Fruit fly (Drosophila melanogaster) whole organism, embryonic: ENCODE results near the gene Pop5.

ENCODE experiments used
- BEAF-32 ChIP-seq: fragments of 200-800 bp; sonication (Bioruptor generic); optimal IDR thresholded peaks from 3 replicates; lab custom pipeline; 2017; ENCODE audit warnings: missing biosample characterization, missing genetic modification characterization, mild to moderate bottlenecking, moderate library complexity, missing genetic modification reagents
- Bgb ChIP-seq: fragments of 200-800 bp; sonication (Bioruptor generic); IDR thresholded peaks from 2 replicates; pipeline ENCODE4 v1.3.6; 2022; ENCODE audit warnings: missing biosample characterization, missing genetic modification characterization; ENCODE audit not compliant: partially characterized antibody
- CG10267 ChIP-seq: fragments of 200-800 bp; sonication (Bioruptor generic); optimal IDR thresholded peaks from 2 replicates; lab custom pipeline; 2018; ENCODE audit warnings: missing biosample characterization, mild to moderate bottlenecking, missing genetic modification characterization, moderate library complexity
- CG12104 ChIP-seq: fragments of 200-800 bp; sonication (Bioruptor generic); optimal IDR thresholded peaks from 3 replicates; lab custom pipeline; 2016; ENCODE audit warnings: missing biosample characterization, missing genetic modification characterization
- CG12391 ChIP-seq: fragments of 200-800 bp; sonication (Bioruptor generic); optimal IDR thresholded peaks from 3 replicates; lab custom pipeline; 2018; ENCODE audit warnings: missing biosample characterization, mild to moderate bottlenecking, missing genetic modification characterization, moderate library complexity
- CG12659 ChIP-seq: fragments of 200-800 bp; sonication (Bioruptor generic); optimal IDR thresholded peaks from 3 replicates; lab custom pipeline; 2017; ENCODE audit warnings: mild to moderate bottlenecking, missing biosample characterization, missing genetic modification reagents, missing genetic modification characterization
- CG14710 ChIP-seq: fragments of 200-800 bp; sonication (Bioruptor generic); optimal IDR thresholded peaks from 3 replicates; lab custom pipeline; 2019; ENCODE audit warnings: missing biosample characterization, mild to moderate bottlenecking, missing genetic modification characterization, moderate library complexity
- CG15514 ChIP-seq: fragments of 200-800 bp; sonication (Bioruptor generic); optimal IDR thresholded peaks from 3 replicates; lab custom pipeline; 2017; ENCODE audit warnings: missing biosample characterization, missing genetic modification characterization, mild to moderate bottlenecking, moderate library complexity, missing genetic modification reagents
- CG1603 ChIP-seq: fragments of 200-800 bp; sonication (Bioruptor generic); optimal IDR thresholded peaks from 2 replicates; lab custom pipeline; 2019; ENCODE audit warnings: missing biosample characterization, mild to moderate bottlenecking, missing genetic modification characterization, moderate library complexity
- CG16813 ChIP-seq: fragments of 200-800 bp; sonication (Bioruptor generic); IDR thresholded peaks from 3 replicates; pipeline ENCODE4 v1.3.6; 2022; ENCODE audit warnings: missing biosample characterization, missing genetic modification characterization; ENCODE audit not compliant: partially characterized antibody
- CG32532 ChIP-seq: fragments of 200-800 bp; sonication (Bioruptor generic); IDR thresholded peaks from 2 replicates; pipeline ENCODE4 v1.3.6; 2022; ENCODE audit warnings: missing biosample characterization, missing genetic modification characterization
- CG3281 ChIP-seq: fragments of 200-800 bp; sonication (Bioruptor generic); optimal IDR thresholded peaks from 3 replicates; lab custom pipeline; 2017; ENCODE audit warnings: missing biosample characterization, mild to moderate bottlenecking, missing genetic modification characterization
- CG34422 ChIP-seq: fragments of 200-800 bp; sonication (Bioruptor generic); IDR thresholded peaks from 3 replicates; pipeline ENCODE4 v1.3.6; 2022; ENCODE audit warnings: missing biosample characterization, missing genetic modification characterization
- CG9932 ChIP-seq: fragments of 200-800 bp; sonication (Bioruptor generic); IDR thresholded peaks from 2 replicates; pipeline ENCODE4 v1.3.6; 2022; ENCODE audit warnings: missing biosample characterization, missing genetic modification characterization
- CHES-1-like ChIP-seq: fragments of 200-800 bp; sonication (Bioruptor generic); optimal IDR thresholded peaks from 2 replicates; lab custom pipeline; 2016; ENCODE audit warnings: missing biosample characterization, missing genetic modification characterization
- CTCF ChIP-seq: fragments of 200-800 bp; sonication (Bioruptor generic); optimal IDR thresholded peaks from 2 replicates; lab custom pipeline; 2017; ENCODE audit warnings: missing biosample characterization, mild to moderate bottlenecking, missing genetic modification characterization, moderate library complexity
- Dip2 ChIP-seq: fragments of 200-800 bp; sonication (Bioruptor generic); IDR thresholded peaks from 2 replicates; pipeline ENCODE4 v1.3.6; 2022; ENCODE audit warnings: missing biosample characterization, missing genetic modification characterization
- HLH54F ChIP-seq: fragments of 200-800 bp; sonication (Bioruptor generic); optimal IDR thresholded peaks from 3 replicates; lab custom pipeline; 2016; ENCODE audit warnings: missing biosample characterization, missing genetic modification characterization
- Lhr ChIP-seq: fragments of 200-800 bp; sonication (Bioruptor generic); optimal IDR thresholded peaks from 3 replicates; lab custom pipeline; 2017; ENCODE audit warnings: mild to moderate bottlenecking, missing biosample characterization, missing genetic modification reagents, missing genetic modification characterization
- MESR4 ChIP-seq: fragments of 200-800 bp; sonication (Bioruptor generic); optimal IDR thresholded peaks from 2 replicates; lab custom pipeline; 2018; ENCODE audit warnings: missing biosample characterization, mild to moderate bottlenecking, missing genetic modification characterization, moderate library complexity
- MTF-1 ChIP-seq: fragments of 200-800 bp; sonication (Bioruptor generic); optimal IDR thresholded peaks from 2 replicates; lab custom pipeline; 2018; ENCODE audit warnings: missing biosample characterization, mild to moderate bottlenecking, missing genetic modification characterization, borderline replicate concordance
- Mrtf ChIP-seq: fragments of 200-800 bp; sonication (Bioruptor generic); IDR thresholded peaks from 3 replicates; pipeline ENCODE4 v1.3.6; 2022; ENCODE audit warnings: missing biosample characterization, missing genetic modification characterization
- Myb ChIP-seq: fragments of 200-800 bp; sonication (Bioruptor generic); optimal IDR thresholded peaks from 2 replicates; lab custom pipeline; 2016; ENCODE audit warnings: missing biosample characterization, missing genetic modification characterization
- NC2β ChIP-seq: fragments of 200-800 bp; sonication (Bioruptor generic); optimal IDR thresholded peaks from 2 replicates; lab custom pipeline; 2016; ENCODE audit warnings: missing biosample characterization, missing genetic modification characterization
- Opbp ChIP-seq: fragments of 200-800 bp; sonication (Bioruptor generic); IDR thresholded peaks from 3 replicates; pipeline ENCODE4 v1.3.6; 2022; ENCODE audit warnings: missing biosample characterization, missing genetic modification characterization; ENCODE audit not compliant: partially characterized antibody
- YL-1 ChIP-seq: fragments of 200-800 bp; sonication (Bioruptor generic); optimal IDR thresholded peaks from 3 replicates; lab custom pipeline; 2017; ENCODE audit warnings: missing biosample characterization, mild to moderate bottlenecking, missing genetic modification characterization
- ash1 ChIP-seq: fragments of 200-800 bp; sonication (Bioruptor generic); optimal IDR thresholded peaks from 2 replicates; lab custom pipeline; 2018; ENCODE audit warnings: missing biosample characterization, mild to moderate bottlenecking, missing genetic modification characterization
- chif ChIP-seq, 2 experiments: fragments of 200-800 bp; sonication (Bioruptor generic); optimal IDR thresholded peaks; 3 replicates each; lab custom pipeline; 2016; ENCODE audit warnings: missing biosample characterization in 2 of 2, missing genetic modification characterization in 2 of 2
- en ChIP-seq: fragments of 200-800 bp; sonication (Bioruptor generic); optimal IDR thresholded peaks from 2 replicates; lab custom pipeline; 2016; ENCODE audit warnings: missing biosample characterization, missing genetic modification characterization
- fu2 ChIP-seq: fragments of 200-800 bp; sonication (Bioruptor generic); optimal IDR thresholded peaks from 2 replicates; lab custom pipeline; 2016; ENCODE audit warnings: missing biosample characterization, missing genetic modification characterization
- gcm ChIP-seq: fragments of 200-800 bp; sonication (Bioruptor generic); optimal IDR thresholded peaks from 2 replicates; lab custom pipeline; 2019; ENCODE audit warnings: missing biosample characterization, mild to moderate bottlenecking, missing genetic modification characterization, moderate library complexity
- gfzf ChIP-seq: fragments of 200-800 bp; sonication (Bioruptor generic); optimal IDR thresholded peaks from 2 replicates; lab custom pipeline; 2016; ENCODE audit warnings: missing biosample characterization, mild to moderate bottlenecking, missing genetic modification characterization, moderate library complexity
- her ChIP-seq: fragments of 200-800 bp; sonication (Bioruptor generic); optimal IDR thresholded peaks from 2 replicates; lab custom pipeline; 2016; ENCODE audit warnings: missing biosample characterization, missing genetic modification characterization
- kah ChIP-seq: fragments of 200-800 bp; sonication (Bioruptor generic); optimal IDR thresholded peaks from 2 replicates; lab custom pipeline; 2018; ENCODE audit warnings: missing biosample characterization, mild to moderate bottlenecking, missing genetic modification characterization
- lola ChIP-seq, 3 experiments: fragments of >200 bp in 2 of 3; fragments of 200-800 bp in 1 of 3; sonication (Bioruptor generic) in 1 of 3; optimal IDR thresholded peaks; 2 replicates each; lab custom pipeline; 2017 to 2019; ENCODE audit warnings: missing biosample characterization in 3 of 3, missing genetic modification characterization in 3 of 3, mild to moderate bottlenecking in 1 of 3, moderate library complexity in 1 of 3
- pho ChIP-seq: fragments of 200-800 bp; sonication (Bioruptor generic); optimal IDR thresholded peaks from 2 replicates; lab custom pipeline; 2016; ENCODE audit warnings: missing biosample characterization, missing genetic modification characterization
- phol ChIP-seq: fragments of 200-800 bp; sonication (Bioruptor generic); optimal IDR thresholded peaks from 3 replicates; lab custom pipeline; 2018; ENCODE audit warnings: missing biosample characterization, mild to moderate bottlenecking, missing genetic modification characterization, moderate library complexity
- row ChIP-seq: fragments of 200-800 bp; sonication (Bioruptor generic); IDR thresholded peaks from 3 replicates; pipeline ENCODE4 v1.3.6; 2022; ENCODE audit warnings: missing biosample characterization, missing genetic modification characterization
- sd ChIP-seq: fragments of 200-800 bp; sonication (Bioruptor generic); optimal IDR thresholded peaks from 3 replicates; lab custom pipeline; 2018; ENCODE audit warnings: missing biosample characterization, mild to moderate bottlenecking, missing genetic modification characterization, moderate library complexity
- sens ChIP-seq: fragments of 200-800 bp; sonication (Bioruptor generic); peaks from one replicate; lab custom pipeline; 2016; ENCODE audit warnings: missing biosample characterization, missing genetic modification characterization
- so ChIP-seq: fragments of 200-800 bp; sonication (Bioruptor generic); IDR thresholded peaks from 3 replicates; pipeline ENCODE4 v1.3.6; 2022; ENCODE audit warnings: missing biosample characterization, missing genetic modification characterization
- sug ChIP-seq: fragments of 200-800 bp; optimal IDR thresholded peaks from 2 replicates; lab custom pipeline; 2019; ENCODE audit warnings: missing biosample characterization, mild to moderate bottlenecking, missing genetic modification characterization, moderate library complexity
- tna ChIP-seq: fragments of 200-800 bp; sonication (Bioruptor generic); IDR thresholded peaks from 2 replicates; pipeline ENCODE4 v1.3.6; 2022; ENCODE audit warnings: missing biosample characterization, missing genetic modification characterization; ENCODE audit not compliant: partially characterized antibody
- vnd ChIP-seq: fragments of 200-800 bp; sonication (Bioruptor generic); IDR thresholded peaks from 3 replicates; pipeline ENCODE4 v1.3.6; 2022; ENCODE audit warnings: missing biosample characterization, missing genetic modification characterization; ENCODE audit not compliant: partially characterized antibody
- zf30C ChIP-seq: fragments of 200-800 bp; sonication (Bioruptor generic); optimal IDR thresholded peaks from 3 replicates; lab custom pipeline; 2018; ENCODE audit warnings: missing biosample characterization, mild to moderate bottlenecking, missing genetic modification characterization

Pop5 gene

DNA sequence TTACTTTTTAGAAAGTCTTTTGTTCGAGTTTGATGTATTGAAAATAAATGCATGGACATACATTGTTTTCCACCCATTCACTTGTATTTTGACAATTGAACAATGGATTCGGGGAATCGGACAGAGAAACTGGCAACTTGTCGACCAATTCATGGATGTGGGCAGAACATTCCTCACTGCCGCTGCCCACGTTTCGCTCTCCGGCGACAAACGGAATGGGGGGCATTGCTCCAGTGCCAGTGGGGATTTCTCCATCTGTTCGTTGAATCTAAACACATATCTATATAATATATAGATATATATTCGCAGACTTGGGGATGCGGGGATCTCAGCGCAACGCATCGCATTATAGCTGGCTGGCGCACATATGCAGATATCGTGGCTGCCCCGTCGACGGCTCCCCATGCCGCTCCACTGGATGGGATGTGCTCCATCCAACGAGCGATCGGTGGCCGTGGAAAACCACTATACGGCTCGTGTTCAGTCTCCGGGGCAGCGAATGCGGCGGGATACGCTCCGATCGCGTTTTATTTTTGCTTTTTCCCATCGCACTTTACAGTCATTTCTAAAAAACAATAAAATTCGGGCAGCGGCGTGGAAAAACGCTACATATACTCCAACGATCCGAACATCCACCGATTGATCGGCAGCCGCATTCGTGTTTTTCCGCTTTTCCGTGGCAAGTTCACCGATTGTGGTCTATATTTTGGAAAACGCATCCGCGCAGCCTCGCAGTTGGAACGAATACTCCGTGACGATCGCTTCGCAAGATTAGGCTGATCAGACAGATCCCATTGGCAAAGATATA lies 797 bp upstream of the Pop5 start, which contains the start of gene TpnC73F (continued):
- TF ChIP-seq so (GFP tag; lab: Robert Waterston, UW) (peak; percentile 67; the same call in 1 of the 3 replicates), kah (peak; percentile 51), en (GFP tag; lab: Kevin White, UChicago) (no peak), lola (GFP tag; optimal IDR thresholded peaks at IDR 0.05; lab: Kevin White, UChicago) (no peak), Bgb (0 out of 2 replicates have a peak, but pooled peaks have one; percentile 22), CG3281 (GFP tag; lab: Kevin White, UChicago) (no peak), CTCF (GFP tag; lab: Kevin White, UChicago) (no peak)

DNA sequence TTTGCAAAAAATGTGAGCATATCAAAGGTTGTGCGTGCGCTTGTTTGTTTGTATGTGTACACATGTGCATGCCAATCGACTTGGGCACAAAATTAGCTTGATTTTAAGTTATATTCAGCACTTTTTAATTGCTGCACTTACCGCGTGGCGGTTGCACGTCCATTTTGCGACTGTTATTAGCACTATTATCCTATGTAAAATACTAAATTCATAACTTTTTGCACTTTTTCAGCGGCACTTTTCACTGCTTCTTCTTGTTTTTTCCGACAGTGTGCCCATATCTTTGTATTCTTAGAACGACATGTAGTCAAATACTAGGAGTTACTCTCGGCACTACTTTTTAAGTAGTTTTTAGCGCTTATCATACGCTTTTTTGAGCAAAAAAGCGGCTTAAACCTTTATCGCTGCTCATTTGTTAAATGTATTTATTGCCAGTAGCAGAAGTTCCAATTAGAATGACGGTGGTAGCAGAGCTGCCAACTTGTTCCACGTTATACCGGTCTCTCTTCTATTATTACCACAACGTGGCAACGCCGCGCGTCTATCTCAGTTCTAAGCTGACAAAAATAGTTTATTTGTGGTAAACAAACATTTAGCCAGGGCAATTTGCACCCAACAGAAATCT lies 2.4 kb downstream of the Pop5 start, which contains the start of the genes scaf6 and Papst2:
scaf6 (minus strand) TSS at position 278 of the 625 bp plus-strand sequence.
Papst2 (plus strand) TSS at position 501 of the 625 bp plus-strand sequence.
- peak; percentile 52; the same call in 1 of the 2 replicates for TF ChIP-seq Bgb
- peak; percentile 70 for TF ChIP-seq CHES-1-like (GFP tag; lab: Kevin White, UChicago)
- peak; percentile 4 for TF ChIP-seq NC2β (GFP tag; lab: Kevin White, UChicago)
- peak; percentile 11 for TF ChIP-seq fu2 (GFP tag; lab: Kevin White, UChicago)
- TF ChIP-seq lola (GFP tag; optimal IDR thresholded peaks at IDR 0.05; lab: Kevin White, UChicago): peak in 1 of 3 experiments; percentile 8
- no peak for TF ChIP-seq MTF-1 (GFP tag; lab: Kevin White, UChicago)
- peak; percentile 75 for TF ChIP-seq CG12659 (GFP tag; lab: Kevin White, UChicago)
- TF ChIP-seq CG14710 (tag; lab: Kevin White, UChicago): peak; percentile 84
- peak; percentile 29 for TF ChIP-seq gcm (GFP tag; lab: Kevin White, UChicago)
- peak; percentile 53; the same call in 1 of the 3 replicates for TF ChIP-seq Opbp (GFP tag; lab: Robert Waterston, UW)
- TF ChIP-seq sd (tag; lab: Kevin White, UChicago): no peak
- peak; percentile 88 for TF ChIP-seq gfzf (GFP tag; lab: Kevin White, UChicago)
- TF ChIP-seq BEAF-32 (GFP tag; lab: Kevin White, UChicago): peak; percentile 53
- peak; percentile 55 for TF ChIP-seq CG15514 (GFP tag; lab: Kevin White, UChicago)
- TF ChIP-seq chif (GFP tag; optimal IDR thresholded peaks at IDR 0.05; lab: Kevin White, UChicago): peak in 1 of 2 experiments; percentile 5
- peak; percentile 68 for TF ChIP-seq Myb (GFP tag; lab: Kevin White, UChicago)
- TF ChIP-seq CG10267: peak; percentile 59
- TF ChIP-seq YL-1 (GFP tag; lab: Kevin White, UChicago): peak; percentile 85
- TF ChIP-seq CG12391 (tag; lab: Kevin White, UChicago): no peak
- TF ChIP-seq Lhr (GFP tag; lab: Kevin White, UChicago): peak; percentile 65
- TF ChIP-seq CG1603 (tag; lab: Kevin White, UChicago): peak; percentile 60
- peak; percentile 58 for TF ChIP-seq phol (tag; lab: Kevin White, UChicago)
- TF ChIP-seq Mrtf: no peak
- peak; percentile 74 for TF ChIP-seq sens (GFP tag; lab: Kevin White, UChicago)
- TF ChIP-seq Dip2: no peak
- TF ChIP-seq row (GFP tag; lab: Robert Waterston, UW): peak; percentile 41
- peak; percentile 26; the same call in 1 of the 3 replicates for TF ChIP-seq CG16813 (GFP tag; lab: Robert Waterston, UW)
- TF ChIP-seq tna (GFP tag; lab: Robert Waterston, UW): no peak
- peak; percentile 12 for TF ChIP-seq sug (tag; lab: Kevin White, UChicago)
- TF ChIP-seq vnd (GFP tag; lab: Robert Waterston, UW): 0 out of 3 replicates have a peak, but pooled peaks have one; percentile 22
- no peak for TF ChIP-seq zf30C
- TF ChIP-seq CG32532 (GFP tag; lab: Robert Waterston, UW): peak; percentile 8; the same call in 1 of the 2 replicates
- TF ChIP-seq MESR4 (GFP tag; lab: Kevin White, UChicago): peak; percentile 70
- TF ChIP-seq ash1 (GFP tag; lab: Kevin White, UChicago): no peak
- TF ChIP-seq CG9932 (GFP tag; lab: Robert Waterston, UW): no peak
- peak; percentile 32 for TF ChIP-seq her (GFP tag; lab: Kevin White, UChicago)
- peak; percentile 14 for TF ChIP-seq pho
- peak; percentile 5 for TF ChIP-seq HLH54F (GFP tag; lab: Kevin White, UChicago)
- peak; percentile 10 for TF ChIP-seq CG12104
- TF ChIP-seq CG34422 (GFP tag; lab: Robert Waterston, UW): peak; percentile 54; the same call in 1 of the 3 replicates
